Fruit fly (Drosophila melanogaster): Measurements from ENCODE around the gene CG7560.

The CG7560 gene

dm6 chr3L:11440258-11440657, 15.3 kb downstream of the CG7560 start:
- TF ChIP-seq noc (tag; optimal IDR thresholded peaks at IDR 0.05) = no peak

DNA sequence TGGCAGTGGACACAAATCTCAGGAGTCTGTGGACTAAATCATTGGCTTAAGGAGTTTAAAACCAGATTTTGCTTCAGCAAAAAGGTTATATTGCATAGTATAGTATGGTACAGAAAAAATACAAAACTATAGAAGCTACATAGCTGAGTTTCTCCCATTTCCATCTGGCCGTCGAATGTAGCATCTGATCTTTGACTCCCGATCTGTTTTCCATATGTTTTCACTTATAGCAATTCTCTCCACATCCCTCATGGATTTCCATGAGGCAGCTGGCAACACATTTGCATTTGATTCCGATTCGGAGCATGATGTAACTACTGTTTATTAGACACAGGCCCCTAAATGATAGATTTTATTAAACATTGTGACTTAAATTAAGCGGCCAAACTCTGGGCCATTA, 15.8 kb downstream of the CG7560 start:
- TF ChIP-seq noc (tag; optimal IDR thresholded peaks at IDR 0.05) = no peak

dm6 chr3L:11441889-11442782, 17.2 kb downstream of the CG7560 start:
- TF ChIP-seq noc (tag; optimal IDR thresholded peaks at IDR 0.05) = no peak

DNA sequence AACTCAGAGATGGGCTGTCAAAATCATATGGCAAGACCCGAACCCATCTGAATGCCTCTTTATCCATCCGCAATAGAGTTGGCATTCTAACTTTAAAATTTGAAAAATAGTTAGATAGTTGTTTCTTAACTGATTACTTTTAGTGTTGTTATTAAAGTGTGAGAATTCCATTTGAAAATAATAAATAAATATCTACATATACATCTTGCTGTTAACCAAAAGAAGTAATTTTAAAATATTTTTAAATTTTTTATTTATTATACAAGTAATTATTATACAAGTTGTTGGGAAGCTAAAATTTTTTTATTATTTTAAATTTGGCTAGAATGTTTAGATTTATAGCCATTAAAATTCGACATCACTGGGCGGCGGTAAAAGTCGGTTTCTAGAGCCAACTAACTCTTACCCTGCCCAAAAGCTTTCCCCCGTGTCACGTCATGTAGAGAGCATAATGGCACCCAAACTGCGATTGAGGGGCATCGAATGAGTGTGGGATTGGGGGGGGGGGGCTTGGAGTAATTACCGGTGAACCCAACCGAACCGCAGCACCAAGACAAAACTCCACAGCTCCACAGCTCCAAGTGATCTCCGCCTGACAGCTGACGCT, 18.6 kb downstream of the CG7560 start:
- TF ChIP-seq noc (tag; optimal IDR thresholded peaks at IDR 0.05) = no peak

DNA sequence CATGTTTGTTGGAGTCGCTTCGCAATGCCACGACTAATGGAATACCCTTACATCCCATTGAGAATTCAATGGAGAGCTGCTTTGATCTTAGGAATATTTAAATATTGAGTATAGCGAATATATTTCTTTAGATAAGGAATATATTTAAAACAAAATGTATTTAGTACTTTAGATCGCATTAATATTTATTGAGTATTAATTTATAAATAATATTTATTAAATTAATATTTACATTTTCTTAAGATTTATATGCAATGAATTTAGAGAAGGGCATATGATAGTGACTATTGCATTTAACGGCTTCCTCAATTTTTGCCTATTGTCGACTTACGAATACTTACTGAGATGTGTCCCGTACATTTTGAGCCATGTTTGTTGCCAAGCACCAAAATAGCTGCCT, 19.2 kb downstream of the CG7560 start:
- TF ChIP-seq noc (tag; optimal IDR thresholded peaks at IDR 0.05) = peak; percentile 3

- no peak for TF ChIP-seq noc (tag; optimal IDR thresholded peaks at IDR 0.05)
These were observed 19.9 kb downstream of the CG7560 start, which contains the start of gene CG7557 for dm6 chr3L:11444861-11445260. TSS of gene CG7557 (plus strand) at chr3L:11445161.

dm6 chr3L:11447022-11447728, 22.2 kb downstream of the CG7560 start:
- no peak for TF ChIP-seq noc (tag; optimal IDR thresholded peaks at IDR 0.05)

DNA sequence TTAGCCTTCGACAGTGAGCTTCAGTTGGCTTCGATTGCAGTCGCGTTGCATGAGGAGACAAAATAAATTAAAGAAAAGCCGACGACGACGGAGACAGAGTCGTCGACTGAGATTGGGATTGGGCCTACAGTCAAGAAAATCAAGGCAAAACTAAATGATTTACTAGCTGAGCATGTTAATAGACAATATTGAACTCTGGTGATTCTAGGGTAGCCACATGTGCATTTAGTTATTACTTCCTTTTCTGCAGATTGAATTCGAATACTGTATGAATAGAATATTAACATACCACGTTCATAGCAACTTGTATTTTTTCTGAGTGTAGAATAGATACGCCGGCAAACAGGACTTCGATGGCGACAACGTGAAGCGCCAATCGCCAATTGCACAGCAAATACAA, 23.4 kb downstream of the CG7560 start:
- no peak for TF ChIP-seq noc (tag; optimal IDR thresholded peaks at IDR 0.05)

dm6 chr3L:11448935-11449334, 24.0 kb downstream of the CG7560 start:
- no peak for TF ChIP-seq noc (tag; optimal IDR thresholded peaks at IDR 0.05)

dm6 chr3L:11450535-11450934, 25.6 kb downstream of the CG7560 start:
- no peak for TF ChIP-seq noc (tag; optimal IDR thresholded peaks at IDR 0.05)

dm6 chr3L:11454461-11454860, 29.5 kb downstream of the CG7560 start:
- TF ChIP-seq noc (tag; optimal IDR thresholded peaks at IDR 0.05) = no peak

dm6 chr3L:11458370-11458769, 33.4 kb downstream of the CG7560 start, which contains the start of the genes CG12289 and CG7551:
TSS of gene CG12289 (minus strand) at chr3L:11458470.
TSS of gene CG7551 (plus strand) at chr3L:11458490.
- TF ChIP-seq noc (tag; optimal IDR thresholded peaks at IDR 0.05) = no peak

DNA sequence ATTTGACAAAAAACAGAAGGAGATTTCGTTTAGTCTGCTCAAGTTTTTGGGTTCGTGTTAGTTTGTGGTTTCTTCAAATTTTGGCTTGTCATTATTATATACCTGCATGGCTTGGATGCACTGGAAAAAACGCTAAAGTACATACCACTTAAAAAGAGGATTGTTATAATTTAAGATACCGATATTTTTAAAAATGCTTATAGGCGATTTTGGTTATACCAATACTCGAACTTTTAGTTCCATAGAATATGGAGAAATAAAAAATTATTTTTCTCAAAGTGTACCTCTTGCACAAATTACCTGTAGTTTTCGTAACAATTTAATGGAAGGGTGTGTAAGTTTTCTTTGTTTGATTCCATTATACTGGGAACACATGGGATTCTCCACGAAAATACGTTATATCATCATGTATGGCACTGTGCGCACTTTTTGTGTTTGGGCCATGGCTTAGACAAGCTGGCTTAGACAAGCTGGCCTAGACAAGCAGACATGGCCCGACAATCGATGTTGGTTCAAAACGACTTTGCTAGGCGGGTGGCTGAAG, 40.5 kb downstream of the CG7560 start, which contains the start of gene Fum3:
TSS of gene Fum3 (minus strand) at position 494 of the 544 bp plus-strand sequence.
- TF ChIP-seq noc (tag; optimal IDR thresholded peaks at IDR 0.05) = no peak

- TF ChIP-seq noc (tag; optimal IDR thresholded peaks at IDR 0.05) = no peak
These were observed 42.0 kb downstream of the CG7560 start for dm6 chr3L:11466985-11467384.

DNA sequence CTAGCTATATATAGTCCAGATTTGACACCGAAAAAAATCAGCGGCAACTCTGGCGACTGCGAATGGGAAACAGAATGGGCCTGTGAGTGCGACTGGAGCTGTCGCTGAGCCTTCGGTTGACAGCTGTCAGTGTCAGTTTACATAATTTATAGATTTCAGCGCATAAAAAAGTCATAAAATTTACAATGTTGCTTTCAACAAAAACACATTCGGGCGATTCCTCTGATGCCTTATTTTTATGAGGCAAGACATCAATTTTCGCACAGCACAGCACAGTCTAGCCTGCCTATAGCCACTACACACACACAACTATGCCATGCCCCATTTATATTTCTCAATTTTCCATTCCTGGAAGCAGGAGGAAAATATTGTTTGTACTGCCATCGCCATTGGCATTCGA, 47.4 kb downstream of the CG7560 start:
- no peak for TF ChIP-seq noc (tag; optimal IDR thresholded peaks at IDR 0.05)

dm6 chr3L:11472991-11473390, 48.0 kb downstream of the CG7560 start, which contains the start of gene Vha16-3:
TSS of gene Vha16-3 (plus strand) at chr3L:11473291.
- no peak for TF ChIP-seq noc (tag; optimal IDR thresholded peaks at IDR 0.05)
